Fruit fly (Drosophila melanogaster): Measurements from ENCODE around the gene mAChR-C.

dm6 chrX:6795987-6796691 lies 36.3 kb downstream of the mAChR-C start:
- TF ChIP-seq EcR (GFP tag; optimal IDR thresholded peaks at IDR 0.05) (no peak), pan (optimal IDR thresholded peaks at IDR 0.05) (no peak)
